Worm (Caenorhabditis elegans): ENCODE data around the gene C01B10.3.

Gene C01B10.3

DNA sequence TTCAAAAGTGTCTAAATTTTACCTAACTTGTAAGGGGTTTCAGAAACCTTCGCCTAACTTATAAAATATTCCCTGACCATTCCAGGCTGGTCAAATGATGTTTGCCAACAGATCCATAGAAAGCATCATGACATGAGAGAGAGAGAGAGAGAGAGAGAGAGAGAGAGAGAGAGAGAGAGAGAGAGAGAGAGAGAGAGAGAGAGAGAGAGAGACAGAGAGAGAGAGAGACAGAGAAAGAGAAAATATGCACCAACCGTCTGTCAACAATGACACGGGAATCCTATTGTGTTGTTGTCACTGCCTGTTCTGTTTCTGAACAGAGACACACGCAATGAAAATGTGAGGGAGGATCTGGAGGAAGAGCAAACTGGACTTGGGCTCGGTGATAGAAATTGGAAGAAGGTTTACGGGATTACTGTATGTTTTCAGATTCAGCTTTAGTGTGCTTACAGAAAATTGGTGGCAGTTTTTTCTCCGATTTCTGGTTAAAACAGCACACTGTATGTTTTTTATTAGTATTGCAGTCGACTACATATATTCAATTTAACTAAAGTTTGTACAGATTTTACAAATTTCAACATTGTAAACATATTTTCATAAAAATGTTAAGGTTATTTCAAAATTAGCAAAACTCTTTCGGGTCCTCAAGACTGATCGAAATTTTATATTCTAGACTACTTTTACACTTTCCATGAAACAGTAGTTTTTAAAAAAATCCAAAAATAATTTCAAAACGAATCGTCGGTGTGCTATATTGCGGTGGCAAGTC, 45.0 kb downstream of the C01B10.3 start:
- peak; percentile 2 for TF ChIP-seq gmeb-1 (tag; optimal IDR thresholded peaks at IDR 0.05)
- peak; percentile 26 for TF ChIP-seq nhr-129 (tag; optimal IDR thresholded peaks at IDR 0.05)
- no peak for TF ChIP-seq nhr-11 (tag; optimal IDR thresholded peaks at IDR 0.05)
- peak; percentile 30 for TF ChIP-seq crh-2 (tag; optimal IDR thresholded peaks at IDR 0.05)

ce11 chrIV:6574343-6574742, 46.8 kb downstream of the C01B10.3 start:
- TF ChIP-seq C34F6.9 (tag; optimal IDR thresholded peaks at IDR 0.05) (peak; percentile 12), fos-1 (tag; optimal IDR thresholded peaks at IDR 0.05) (peak; percentile 42), ztf-4 (tag; optimal IDR thresholded peaks at IDR 0.05) (no peak)

DNA sequence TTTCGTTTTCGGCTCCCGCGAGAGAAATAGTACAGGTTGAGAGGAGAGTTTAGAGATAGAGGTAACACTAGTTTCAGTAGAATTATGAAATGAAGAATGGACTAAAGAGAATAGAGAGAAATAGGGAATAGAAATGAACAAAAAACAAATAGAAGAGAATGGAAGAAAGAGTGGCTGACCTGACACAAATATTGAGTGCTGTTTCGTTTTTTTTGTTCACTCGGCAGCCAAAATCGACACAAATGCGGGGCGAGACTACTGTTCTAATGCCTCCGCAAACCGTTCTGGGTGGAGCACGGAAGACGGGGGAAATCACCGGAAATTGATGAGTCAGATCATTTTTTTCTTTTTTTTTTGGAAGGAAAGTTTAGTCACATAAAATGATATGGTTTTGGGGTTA, 48.5 kb downstream of the C01B10.3 start:
- TF ChIP-seq nhr-25 (tag; optimal IDR thresholded peaks at IDR 0.05), result no peak
- no peak for TF ChIP-seq nhr-11 (tag; optimal IDR thresholded peaks at IDR 0.05)
- TF ChIP-seq nhr-6 (tag; optimal IDR thresholded peaks at IDR 0.05), result no peak
- no peak for TF ChIP-seq sem-4 (tag; optimal IDR thresholded peaks at IDR 0.05)
- TF ChIP-seq sma-9 (GFP tag; optimal IDR thresholded peaks at IDR 0.05), result no peak
- TF ChIP-seq sma-9 (tag; optimal IDR thresholded peaks at IDR 0.05), result no peak
- TF ChIP-seq snpc-4 (tag; optimal IDR thresholded peaks at IDR 0.05), result no peak
- no peak for TF ChIP-seq elt-3 (tag; optimal IDR thresholded peaks at IDR 0.05)
- TF ChIP-seq egl-27 (tag; optimal IDR thresholded peaks at IDR 0.05), result no peak
- TF ChIP-seq peb-1 (tag; optimal IDR thresholded peaks at IDR 0.05), result no peak
- no peak for TF ChIP-seq nhr-12 (tag; optimal IDR thresholded peaks at IDR 0.05)
- TF ChIP-seq zag-1 (tag; optimal IDR thresholded peaks at IDR 0.05), result no peak
- TF ChIP-seq lin-39 (tag; optimal IDR thresholded peaks at IDR 0.05), result no peak
- no peak for TF ChIP-seq sma-3 (GFP tag; optimal IDR thresholded peaks at IDR 0.05)
- no peak for TF ChIP-seq ztf-11 (tag; optimal IDR thresholded peaks at IDR 0.05)
- no peak for TF ChIP-seq unc-62 (GFP tag; optimal IDR thresholded peaks at IDR 0.05)
- no peak for TF ChIP-seq nhr-77 (tag; optimal IDR thresholded peaks at IDR 0.05)
- TF ChIP-seq C34F6.9 (tag; optimal IDR thresholded peaks at IDR 0.05), result no peak

ce11 chrIV:6572238-6572637, 48.9 kb downstream of the C01B10.3 start, which contains the start of gene bicd-1:
Gene bicd-1, minus strand, starts transcription at chrIV:6572338.
- TF ChIP-seq nhr-77 (tag; optimal IDR thresholded peaks at IDR 0.05), result no peak
- no peak for TF ChIP-seq Y55F3AM.14 (GFP tag; optimal IDR thresholded peaks at IDR 0.05)
- TF ChIP-seq nhr-23 (tag; optimal IDR thresholded peaks at IDR 0.05), result no peak
- TF ChIP-seq nhr-129 (tag; optimal IDR thresholded peaks at IDR 0.05), result no peak
- no peak for TF ChIP-seq blmp-1 (tag; optimal IDR thresholded peaks at IDR 0.05; ENCODE audit: insufficient read depth)
- TF ChIP-seq egl-27 (tag; optimal IDR thresholded peaks at IDR 0.05), result no peak
- no peak for TF ChIP-seq dmd-4 (tag; optimal IDR thresholded peaks at IDR 0.05)
- TF ChIP-seq snpc-4 (tag; optimal IDR thresholded peaks at IDR 0.05), result no peak
- no peak for TF ChIP-seq mbf-1 (tag; optimal IDR thresholded peaks at IDR 0.05)
- no peak for TF ChIP-seq ceh-16 (tag; optimal IDR thresholded peaks at IDR 0.05)
- TF ChIP-seq R02D3.7 (tag; optimal IDR thresholded peaks at IDR 0.05), result no peak
- TF ChIP-seq sma-3 (GFP tag; optimal IDR thresholded peaks at IDR 0.05), result no peak
- no peak for TF ChIP-seq sma-9 (GFP tag; optimal IDR thresholded peaks at IDR 0.05)
- no peak for TF ChIP-seq sma-9 (tag; optimal IDR thresholded peaks at IDR 0.05)
- TF ChIP-seq nhr-6 (tag; optimal IDR thresholded peaks at IDR 0.05), result no peak
- no peak for TF ChIP-seq unc-55 (GFP tag; optimal IDR thresholded peaks at IDR 0.05)
- TF ChIP-seq peb-1 (tag; optimal IDR thresholded peaks at IDR 0.05), result no peak

All from whole organism, L2 larva.